Worm (Caenorhabditis elegans): ENCODE data around the gene sre-5.
A peak's percentile ranks its signal among the peaks of the same experiment; 100 is the strongest.

Gene sre-5

ce11 chrIV:3526831-3527404 is 38.1 kb upstream of the sre-5 start, which contains the start of gene M57.2:
TSS of gene M57.2 (plus strand) at chrIV:3527354.
- TF ChIP-seq nhr-85 (tag) = no peak
- TF ChIP-seq nhr-20 (tag; optimal IDR thresholded peaks at IDR 0.05) = no peak
- no peak for TF ChIP-seq fos-1 (tag; optimal IDR thresholded peaks at IDR 0.05)
- no peak for TF ChIP-seq ztf-11 (tag; optimal IDR thresholded peaks at IDR 0.05)
- TF ChIP-seq pqm-1 (tag; optimal IDR thresholded peaks at IDR 0.05) = no peak
- no peak for TF ChIP-seq lin-13 (GFP tag; optimal IDR thresholded peaks at IDR 0.05)
- TF ChIP-seq nhr-76 (tag; optimal IDR thresholded peaks at IDR 0.05) = no peak

- no peak for TF ChIP-seq nhr-12 (tag; optimal IDR thresholded peaks at IDR 0.05)
- TF ChIP-seq hpl-2 (GFP tag; optimal IDR thresholded peaks at IDR 0.05) = no peak
- TF ChIP-seq unc-130 (tag; optimal IDR thresholded peaks at IDR 0.05) = no peak
- no peak for TF ChIP-seq egl-13 (tag; optimal IDR thresholded peaks at IDR 0.05)
Measured at ce11 chrIV:3527878-3528277, 37.1 kb upstream of the sre-5 start.

- TF ChIP-seq zag-1 (tag; optimal IDR thresholded peaks at IDR 0.05) (no peak), ama-1 (optimal IDR thresholded peaks at IDR 0.05) (no peak), lin-35 (GFP tag; optimal IDR thresholded peaks at IDR 0.05) (no peak), rnt-1 (tag; optimal IDR thresholded peaks at IDR 0.05) (no peak), sup-37 (GFP tag; optimal IDR thresholded peaks at IDR 0.05) (no peak), unc-86 (tag; optimal IDR thresholded peaks at IDR 0.05) (no peak)
Measured at ce11 chrIV:3531535-3531934, 33.5 kb upstream of the sre-5 start.

ce11 chrIV:3532167-3532566 is 32.8 kb upstream of the sre-5 start, which contains the start of gene M57.1:
TSS of gene M57.1 (plus strand) at chrIV:3532467.
- no peak for TF ChIP-seq nhr-90 (tag; optimal IDR thresholded peaks at IDR 0.05; ENCODE audit: poor library complexity)
- TF ChIP-seq dpl-1 (GFP tag; optimal IDR thresholded peaks at IDR 0.05) = no peak
- no peak for TF ChIP-seq efl-1 (optimal IDR thresholded peaks at IDR 0.05)
- TF ChIP-seq efl-1 (GFP tag; optimal IDR thresholded peaks at IDR 0.05 in 1 of 2) = no peak
- no peak for TF ChIP-seq aly-2 (tag; optimal IDR thresholded peaks at IDR 0.05)
- no peak for TF ChIP-seq lir-3 (tag; optimal IDR thresholded peaks at IDR 0.05; ENCODE audit: poor library complexity)
- TF ChIP-seq fkh-4 (tag; optimal IDR thresholded peaks at IDR 0.05; ENCODE audit: borderline replicate concordance) = no peak

- peak; percentile 33 to 76 (median 61) for TF ChIP-seq dpl-1 (GFP tag; optimal IDR thresholded peaks at IDR 0.05)
- TF ChIP-seq blmp-1 (tag; optimal IDR thresholded peaks at IDR 0.05) = peak; percentile 35
- peak; percentile 16 to 78 for TF ChIP-seq lin-35 (GFP tag; optimal IDR thresholded peaks at IDR 0.05)
- no peak for TF ChIP-seq jun-1 (tag; optimal IDR thresholded peaks at IDR 0.05)
- no peak for TF ChIP-seq fkh-10 (GFP tag; optimal IDR thresholded peaks at IDR 0.05)
- no peak for TF ChIP-seq isw-1 (GFP tag; IDR thresholded peaks at IDR 0.05)
- no peak for TF ChIP-seq zip-4 (GFP tag; optimal IDR thresholded peaks at IDR 0.05)
- peak; percentile 24 to 70 for TF ChIP-seq lsy-2 (tag; optimal IDR thresholded peaks at IDR 0.05)
- TF ChIP-seq snu-23 (GFP tag; optimal IDR thresholded peaks at IDR 0.05) = peak; percentile 10
- peak; percentile 50 to 66 for TF ChIP-seq efl-1 (optimal IDR thresholded peaks at IDR 0.05)
- peak; percentile 67 to 96 for TF ChIP-seq efl-1 (GFP tag; optimal IDR thresholded peaks at IDR 0.05 in 1 of 2)
- TF ChIP-seq ceh-8 (GFP tag; optimal IDR thresholded peaks at IDR 0.05) = no peak
- no peak for TF ChIP-seq nhr-90 (tag; optimal IDR thresholded peaks at IDR 0.05; ENCODE audit: poor library complexity)
- TF ChIP-seq C16A3.4 (tag; optimal IDR thresholded peaks at IDR 0.05) = peak; percentile 1
- TF ChIP-seq lin-13 (GFP tag; optimal IDR thresholded peaks at IDR 0.05) = no peak
- no peak for TF ChIP-seq xbp-1 (tag; optimal IDR thresholded peaks at IDR 0.05)
- TF ChIP-seq mep-1 (tag; optimal IDR thresholded peaks at IDR 0.05) = no peak
- no peak for TF ChIP-seq egl-13 (tag; optimal IDR thresholded peaks at IDR 0.05)
- TF ChIP-seq dsc-1 (tag; optimal IDR thresholded peaks at IDR 0.05) = no peak
- no peak for TF ChIP-seq snpc-4 (tag; optimal IDR thresholded peaks at IDR 0.05)
Measured at ce11 chrIV:3532989-3533388, 32.0 kb upstream of the sre-5 start.
